Worm (Caenorhabditis elegans) whole organism, L2 larva: ENCODE data around the gene sto-2.

Experiments used
- C34F6.9 ChIP-seq: fragments of 150-350 bp; optimal IDR thresholded peaks from 2 replicates; lab custom pipeline; 2014; ENCODE audit warnings: missing biosample characterization, missing genetic modification characterization
- R02D3.7 ChIP-seq: fragments of 150-350 bp; optimal IDR thresholded peaks from 2 replicates; lab custom pipeline; 2014; ENCODE audit warnings: missing biosample characterization, missing genetic modification characterization
- Y55F3AM.14 ChIP-seq: fragments of 200-800 bp; sonication (Bioruptor generic); optimal IDR thresholded peaks from 2 replicates; lab custom pipeline; 2018; ENCODE audit warnings: mild to moderate bottlenecking, missing genetic modification characterization, missing compliant biosample characterization
- ZK546.5 ChIP-seq: sonication (generic microtip); optimal IDR thresholded peaks from 2 replicates; lab custom pipeline; 2017; ENCODE audit warnings: missing biosample characterization, missing genetic modification characterization
- aly-2 ChIP-seq: fragments of 150-350 bp; optimal IDR thresholded peaks from 2 replicates; lab custom pipeline; 2014; ENCODE audit warnings: missing biosample characterization, missing genetic modification characterization
- ama-1 ChIP-seq: fragments of 150-350 bp; optimal IDR thresholded peaks from 2 replicates; lab custom pipeline; 2018; ENCODE audit warnings: inconsistent platforms
- blmp-1 ChIP-seq: sonication (generic microtip); optimal IDR thresholded peaks from 2 replicates; lab custom pipeline; 2017; ENCODE audit warnings: missing genetic modification characterization, mild to moderate bottlenecking, missing compliant biosample characterization, antibody characterized with exemption, moderate library complexity; ENCODE audit not compliant: insufficient read depth
- crh-2 ChIP-seq: sonication (generic microtip); optimal IDR thresholded peaks from 2 replicates; lab custom pipeline; 2017; ENCODE audit warnings: missing biosample characterization, missing genetic modification characterization
- dmd-4 ChIP-seq: sonication (generic microtip); optimal IDR thresholded peaks from 2 replicates; lab custom pipeline; 2017; ENCODE audit warnings: missing biosample characterization, missing genetic modification characterization
- egl-27 ChIP-seq: sonication (generic microtip); optimal IDR thresholded peaks from 3 replicates; lab custom pipeline; 2017; ENCODE audit warnings: missing biosample characterization, missing genetic modification reagents, missing genetic modification characterization
- elt-1 ChIP-seq: fragments of 150-350 bp; optimal IDR thresholded peaks from 2 replicates; lab custom pipeline; 2014; ENCODE audit warnings: missing biosample characterization, missing genetic modification characterization
- elt-3 ChIP-seq: sonication (generic microtip); optimal IDR thresholded peaks from 2 replicates; lab custom pipeline; 2017; ENCODE audit warnings: missing biosample characterization, missing genetic modification characterization
- fos-1 ChIP-seq: fragments of 150-350 bp; optimal IDR thresholded peaks from 2 replicates; lab custom pipeline; 2014; ENCODE audit warnings: missing biosample characterization, missing genetic modification characterization
- gmeb-1 ChIP-seq: fragments of 150-350 bp; optimal IDR thresholded peaks from 2 replicates; lab custom pipeline; 2014; ENCODE audit warnings: missing biosample characterization, missing genetic modification characterization
- lin-13 ChIP-seq: fragments of 150-350 bp; optimal IDR thresholded peaks from 2 replicates; lab custom pipeline; 2014; ENCODE audit warnings: missing biosample characterization, missing genetic modification reagents, missing genetic modification characterization
- lsy-2 ChIP-seq, 2 experiments: fragments of 150-350 bp in 1 of 2; sonication (generic microtip) in 1 of 2; optimal IDR thresholded peaks; 2 replicates each; lab custom pipeline; 2014 to 2017; ENCODE audit warnings: missing biosample characterization in 2 of 2, missing genetic modification characterization in 2 of 2
- mab-5 ChIP-seq: fragments of 150-350 bp; optimal IDR thresholded peaks from 2 replicates; lab custom pipeline; 2014; ENCODE audit warnings: missing biosample characterization, missing genetic modification characterization
- mbf-1 ChIP-seq: sonication (generic microtip); optimal IDR thresholded peaks from 2 replicates; lab custom pipeline; 2017; ENCODE audit warnings: missing biosample characterization, missing genetic modification characterization
- mdl-1 ChIP-seq, 2 experiments: fragments of 150-350 bp in 1 of 2; sonication (generic microtip) in 1 of 2; optimal IDR thresholded peaks; 2 replicates each; lab custom pipeline; 2017; ENCODE audit warnings: missing biosample characterization in 2 of 2, missing genetic modification characterization in 2 of 2
- nhr-10 ChIP-seq: sonication (generic microtip); optimal IDR thresholded peaks from 2 replicates; lab custom pipeline; 2017; ENCODE audit warnings: missing biosample characterization, missing genetic modification characterization
- nhr-11 ChIP-seq: fragments of 150-350 bp; optimal IDR thresholded peaks from 2 replicates; lab custom pipeline; 2014; ENCODE audit warnings: missing biosample characterization, missing genetic modification characterization
- nhr-12 ChIP-seq: fragments of 150-350 bp; optimal IDR thresholded peaks from 2 replicates; lab custom pipeline; 2014; ENCODE audit warnings: missing biosample characterization, missing genetic modification characterization
- nhr-129 ChIP-seq: fragments of 150-350 bp; optimal IDR thresholded peaks from 2 replicates; lab custom pipeline; 2014; ENCODE audit warnings: missing biosample characterization, missing genetic modification characterization
- nhr-21 ChIP-seq: fragments of 150-350 bp; optimal IDR thresholded peaks from 2 replicates; lab custom pipeline; 2014; ENCODE audit warnings: missing biosample characterization, missing genetic modification characterization
- nhr-237 ChIP-seq: fragments of 150-350 bp; optimal IDR thresholded peaks from 2 replicates; lab custom pipeline; 2014; ENCODE audit warnings: missing biosample characterization, missing genetic modification characterization
- nhr-77 ChIP-seq: fragments of 150-350 bp; optimal IDR thresholded peaks from 2 replicates; lab custom pipeline; 2014; ENCODE audit warnings: missing biosample characterization, missing genetic modification characterization
- peb-1 ChIP-seq: fragments of 150-350 bp; optimal IDR thresholded peaks from 2 replicates; lab custom pipeline; 2014; ENCODE audit warnings: missing biosample characterization, missing genetic modification characterization
- sem-4 ChIP-seq: fragments of 150-350 bp; optimal IDR thresholded peaks from 2 replicates; lab custom pipeline; 2014; ENCODE audit warnings: missing biosample characterization, missing genetic modification reagents, missing genetic modification characterization
- skn-1 ChIP-seq: sonication (generic microtip); optimal IDR thresholded peaks from 2 replicates; lab custom pipeline; 2017; ENCODE audit warnings: missing biosample characterization, missing genetic modification characterization
- sma-3 ChIP-seq: sonication (generic microtip); optimal IDR thresholded peaks from 2 replicates; lab custom pipeline; 2016; ENCODE audit warnings: missing genetic modification reagents, missing genetic modification characterization, missing compliant biosample characterization
- unc-39 ChIP-seq: fragments of 150-350 bp; optimal IDR thresholded peaks from 2 replicates; lab custom pipeline; 2014; ENCODE audit warnings: missing biosample characterization, missing genetic modification characterization
- unc-55 ChIP-seq: fragments of 150-350 bp; sonication (generic microtip); optimal IDR thresholded peaks from 3 replicates; lab custom pipeline; 2014; ENCODE audit warnings: missing biosample characterization, missing genetic modification reagents, missing genetic modification characterization
- zag-1 ChIP-seq: fragments of 150-350 bp; optimal IDR thresholded peaks from 2 replicates; lab custom pipeline; 2014; ENCODE audit warnings: missing biosample characterization, missing genetic modification characterization
- ztf-1 ChIP-seq: fragments of 200-800 bp; sonication (Bioruptor generic); conservative IDR thresholded peaks from 2 replicates; pipeline ENCODE4 v1.3.6; 2022; ENCODE audit warnings: missing genetic modification characterization, missing compliant biosample characterization
- ztf-11 ChIP-seq: sonication (generic microtip); optimal IDR thresholded peaks from 2 replicates; lab custom pipeline; 2017; ENCODE audit warnings: missing biosample characterization, missing genetic modification characterization
- ztf-4 ChIP-seq: fragments of 150-350 bp; optimal IDR thresholded peaks from 2 replicates; lab custom pipeline; 2014; ENCODE audit warnings: missing biosample characterization, missing genetic modification characterization

The sto-2 gene

DNA sequence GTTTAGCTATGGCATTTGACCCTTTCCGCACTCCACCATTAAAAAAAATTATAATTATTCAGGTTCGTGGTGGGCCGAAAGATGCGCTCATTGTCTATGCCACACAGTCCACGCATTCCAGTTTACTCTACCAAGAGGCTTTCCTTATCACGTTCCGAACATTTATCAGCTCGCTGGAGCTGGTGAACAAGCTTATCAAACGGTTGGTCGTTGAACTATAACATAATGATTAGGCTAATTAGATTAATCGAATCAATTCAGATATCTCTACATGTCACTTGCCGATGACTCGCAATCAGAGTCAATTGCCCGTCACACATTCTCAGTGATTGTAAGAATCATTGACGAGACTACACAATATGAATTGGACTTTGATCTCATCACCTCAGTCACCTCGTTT, 53.8 kb downstream of the sto-2 start:
- TF ChIP-seq elt-3 (no peak), ztf-1 (GFP tag; lab: Robert Waterston, UW) (no peak), ztf-4 (tag; lab: Kevin White, UChicago) (no peak), nhr-12 (tag; lab: Kevin White, UChicago) (no peak), nhr-237 (tag; lab: Kevin White, UChicago) (no peak), R02D3.7 (tag; lab: Kevin White, UChicago) (no peak), C34F6.9 (no peak), mbf-1 (no peak), mdl-1 (tag; optimal IDR thresholded peaks at IDR 0.05; lab: Kevin White, UChicago) (no peak), mab-5 (tag; lab: Kevin White, UChicago) (no peak), egl-27 (tag; lab: Kevin White, UChicago) (no peak), elt-1 (no peak), ztf-11 (tag; lab: Kevin White, UChicago) (no peak), nhr-11 (tag; lab: Kevin White, UChicago) (no peak), zag-1 (tag; lab: Kevin White, UChicago) (no peak), nhr-129 (tag; lab: Kevin White, UChicago) (no peak), sem-4 (no peak), gmeb-1 (tag; lab: Kevin White, UChicago) (no peak)

DNA sequence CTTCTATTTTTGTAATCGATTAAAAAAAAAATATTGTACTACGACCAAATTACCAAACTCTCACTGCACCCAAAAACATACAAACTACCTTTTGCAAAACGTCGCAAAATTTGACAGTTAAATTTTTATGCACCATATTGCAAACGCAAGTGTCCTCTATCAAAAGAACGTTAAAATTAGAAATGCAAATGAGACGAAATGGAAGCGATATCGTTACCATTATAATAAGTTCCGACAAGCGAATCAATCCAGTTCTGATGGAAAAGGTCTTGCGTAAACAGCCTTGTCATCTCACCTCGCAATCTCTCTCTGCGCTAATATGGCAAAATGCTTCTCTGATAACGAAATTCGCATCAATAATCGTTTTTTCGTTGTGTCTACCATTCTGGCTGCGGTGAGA, 55.1 kb downstream of the sto-2 start:
- TF ChIP-seq mbf-1: no peak
- peak; percentile 18 for TF ChIP-seq fos-1 (tag; lab: Kevin White, UChicago)
- TF ChIP-seq, all 48 proteins: peak for 1

DNA sequence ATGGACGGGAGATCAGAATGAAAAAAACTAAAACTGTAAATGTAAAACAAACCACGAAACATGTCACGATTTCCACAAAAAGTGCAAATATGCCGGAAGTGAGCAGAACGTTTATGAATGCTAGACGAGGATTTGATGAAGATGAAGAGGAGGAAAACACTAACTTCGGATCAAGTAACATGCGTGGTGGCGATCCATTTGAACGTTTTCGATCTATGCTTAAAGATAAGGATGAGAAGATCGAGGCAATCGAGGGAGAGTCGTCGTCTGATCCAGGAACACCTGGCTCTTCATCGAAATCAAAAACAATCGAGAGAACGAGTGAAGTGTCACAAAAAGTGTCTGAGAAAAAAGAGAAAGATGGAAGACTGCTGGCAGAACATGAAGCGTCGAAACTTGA, 57.8 kb downstream of the sto-2 start:
- TF ChIP-seq elt-1 (no peak), unc-55 (GFP tag; lab: Kevin White, UChicago) (no peak), nhr-12 (tag; lab: Kevin White, UChicago) (no peak), Y55F3AM.14 (no peak), peb-1 (tag; lab: Kevin White, UChicago) (no peak), mab-5 (tag; lab: Kevin White, UChicago) (no peak), R02D3.7 (tag; lab: Kevin White, UChicago) (no peak), blmp-1 (tag; lab: Kevin White, UChicago) (no peak), lsy-2 (tag; optimal IDR thresholded peaks at IDR 0.05; lab: Kevin White, UChicago) (no peak), aly-2 (tag; lab: Kevin White, UChicago) (no peak), skn-1 (no peak), nhr-237 (tag; lab: Kevin White, UChicago) (no peak), nhr-21 (tag; lab: Kevin White, UChicago) (no peak), sem-4 (no peak), nhr-11 (tag; lab: Kevin White, UChicago) (no peak), ztf-4 (tag; lab: Kevin White, UChicago) (no peak), nhr-77 (tag; lab: Kevin White, UChicago) (no peak), mbf-1 (no peak), mdl-1 (tag; optimal IDR thresholded peaks at IDR 0.05; lab: Kevin White, UChicago) (no peak)

DNA sequence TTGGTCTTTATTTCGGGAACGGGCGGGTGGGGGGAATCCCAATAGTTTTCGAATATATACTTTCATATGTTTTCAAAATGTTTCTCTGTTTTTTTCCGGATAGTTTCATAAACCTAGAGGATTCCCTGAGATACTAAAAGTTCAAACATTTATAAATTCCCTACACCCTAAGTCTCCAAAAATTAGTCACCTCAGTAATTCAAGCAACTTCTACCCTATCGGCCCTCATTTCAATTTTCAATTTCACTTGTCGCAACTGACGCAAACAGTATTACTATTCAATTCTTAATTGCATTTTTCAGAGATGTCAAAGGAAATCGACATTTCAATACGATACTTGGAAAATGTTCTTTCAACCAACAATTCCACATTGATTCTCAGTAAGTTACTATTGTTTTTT, 59.2 kb downstream of the sto-2 start, which contains the start of gene Y34B4A.4:
Y34B4A.4 (plus strand) TSS at position 301 of the 400 bp plus-strand sequence.
- TF ChIP-seq nhr-12 (tag; lab: Kevin White, UChicago): no peak
- no peak for TF ChIP-seq Y55F3AM.14
- no peak for TF ChIP-seq lin-13 (GFP tag; lab: Kevin White, UChicago)
- TF ChIP-seq zag-1 (tag; lab: Kevin White, UChicago): no peak
- no peak for TF ChIP-seq unc-39 (tag; lab: Kevin White, UChicago)
- TF ChIP-seq fos-1 (tag; lab: Kevin White, UChicago): no peak
- no peak for TF ChIP-seq ZK546.5 (tag; lab: Kevin White, UChicago)
- TF ChIP-seq elt-3: no peak
- no peak for TF ChIP-seq sma-3 (GFP tag; lab: Kevin White, UChicago)
- TF ChIP-seq dmd-4: no peak
- TF ChIP-seq crh-2: no peak
- TF ChIP-seq, all 48 proteins: peak for 0

DNA sequence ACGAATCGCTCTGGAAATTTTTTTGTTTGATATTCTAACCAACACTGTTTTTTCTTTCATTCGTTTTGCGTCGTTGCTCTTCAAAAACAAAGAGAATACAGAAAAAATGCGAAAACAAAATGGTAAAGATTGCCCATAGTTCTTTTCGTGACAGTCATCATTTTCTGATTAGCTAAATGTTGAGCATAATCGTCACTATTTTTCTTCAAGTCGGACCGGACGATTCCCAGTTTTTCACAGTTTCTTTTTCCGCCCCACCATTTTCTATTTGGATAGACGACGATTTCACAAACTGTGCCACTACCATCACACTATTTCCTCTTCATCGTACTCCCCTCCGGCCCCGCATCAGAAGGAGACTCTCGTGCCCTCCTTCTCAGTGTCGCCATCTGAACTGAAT, 59.6 kb downstream of the sto-2 start:
- no peak for TF ChIP-seq aly-2 (tag; lab: Kevin White, UChicago)
- TF ChIP-seq ama-1 (lab: Kevin White, UChicago): no peak
- TF ChIP-seq C34F6.9: no peak
- TF ChIP-seq nhr-237 (tag; lab: Kevin White, UChicago): no peak
- TF ChIP-seq nhr-21 (tag; lab: Kevin White, UChicago): no peak
- no peak for TF ChIP-seq zag-1 (tag; lab: Kevin White, UChicago)
- TF ChIP-seq nhr-129 (tag; lab: Kevin White, UChicago): no peak
- TF ChIP-seq nhr-10 (tag; lab: Kevin White, UChicago): no peak
- TF ChIP-seq lin-13 (GFP tag; lab: Kevin White, UChicago): no peak
- TF ChIP-seq, all 48 proteins: peak for 0
